Fruit fly (Drosophila melanogaster): ENCODE data around the gene CG13658.

Gene CG13658

DNA sequence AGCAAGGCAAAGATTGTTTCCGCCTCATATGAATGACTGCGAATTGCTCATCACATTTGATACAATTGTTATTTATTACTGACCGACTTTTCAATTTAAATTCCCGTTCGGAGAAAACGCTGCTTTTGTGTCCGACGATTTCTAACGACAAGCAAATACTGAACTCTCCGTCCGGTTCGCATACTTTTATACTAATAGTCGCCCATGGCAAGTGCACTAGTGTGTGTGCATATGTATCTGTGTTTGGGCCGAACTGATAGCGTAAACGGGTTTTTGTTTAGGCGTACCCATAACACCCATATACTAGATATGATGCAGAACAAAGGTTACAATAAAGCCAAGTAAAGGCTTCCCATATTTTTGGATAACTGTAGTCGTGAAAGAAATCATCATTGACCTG, 21.0 kb downstream of the CG13658 start, which contains the start of gene CG10550:
Gene CG10550, minus strand, starts transcription at position 164 of the 400 bp plus-strand sequence.
- TF ChIP-seq dsx (GFP tag; optimal IDR thresholded peaks at IDR 0.05; ENCODE audit: poor library complexity, severe bottlenecking) = no peak
- no peak for TF ChIP-seq CG8319 (GFP tag; optimal IDR thresholded peaks at IDR 0.05)
- TF ChIP-seq cyc (GFP tag; optimal IDR thresholded peaks at IDR 0.05) = no peak
- TF ChIP-seq spab (GFP tag; optimal IDR thresholded peaks at IDR 0.05) = no peak

DNA sequence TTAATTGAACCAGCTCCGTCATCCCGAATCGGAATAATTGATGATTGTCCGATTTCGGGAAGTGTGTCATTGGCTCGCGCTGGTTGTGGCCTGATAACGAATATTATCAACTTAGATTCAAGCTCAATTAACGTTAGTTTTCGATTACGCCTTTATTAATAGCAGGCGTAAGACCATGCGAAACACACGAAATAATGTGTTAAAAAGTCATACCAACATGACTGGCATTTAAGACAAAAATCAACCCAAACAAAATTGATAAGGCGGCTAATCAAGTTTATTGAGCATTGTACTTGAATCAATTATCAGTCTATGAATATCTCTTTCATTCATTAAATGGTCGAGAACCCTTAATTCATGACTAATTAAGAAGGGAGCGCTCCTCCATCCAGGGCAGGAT, 21.9 kb downstream of the CG13658 start:
- TF ChIP-seq vri (GFP tag; optimal IDR thresholded peaks at IDR 0.05) (peak; percentile 9), Sox14 (GFP tag; optimal IDR thresholded peaks at IDR 0.05) (no peak)

DNA sequence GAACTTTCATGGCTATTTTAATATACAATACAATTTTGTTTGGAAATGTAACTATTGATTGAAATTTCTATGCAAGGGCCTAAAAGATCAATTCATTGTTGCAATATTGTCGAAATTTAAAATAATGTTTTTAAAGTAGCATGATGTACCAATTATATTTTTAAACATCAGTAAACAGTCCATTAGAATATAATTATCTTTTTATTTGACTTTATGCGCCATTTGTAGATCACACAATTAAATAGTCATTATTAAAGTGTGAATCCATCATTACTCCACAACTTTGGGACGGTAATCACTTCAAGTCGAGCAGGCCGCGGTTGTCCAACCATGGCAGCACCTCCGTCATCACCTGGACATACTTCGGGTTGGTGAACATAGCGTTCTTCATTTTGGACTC, 23.6 kb downstream of the CG13658 start, which contains the start of gene CG31099:
Gene CG31099, minus strand, starts transcription at position 101 of the 400 bp plus-strand sequence.
- TF ChIP-seq CG6792 (GFP tag; optimal IDR thresholded peaks at IDR 0.05) = no peak
- no peak for TF ChIP-seq CG6854 (GFP tag; optimal IDR thresholded peaks at IDR 0.05)
- TF ChIP-seq net (GFP tag; optimal IDR thresholded peaks at IDR 0.05) = no peak

DNA sequence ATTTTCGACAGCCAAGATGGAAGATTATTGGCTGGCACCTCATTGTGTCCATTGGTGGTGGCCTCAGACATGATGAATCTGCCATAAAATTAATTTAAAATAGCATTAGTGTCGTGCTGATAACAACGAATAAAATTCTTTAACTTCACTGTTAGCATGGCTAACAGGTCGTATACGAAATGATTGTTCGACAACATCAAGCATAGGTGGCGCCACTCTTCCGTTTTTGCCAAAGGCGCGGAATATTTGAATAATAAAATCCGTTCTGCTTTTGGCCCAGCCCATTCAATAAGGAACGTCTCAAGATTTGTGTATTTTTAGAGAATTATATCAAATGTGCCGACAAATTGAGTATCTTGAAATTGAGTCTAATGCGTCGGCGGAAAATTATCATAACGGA, 25.3 kb downstream of the CG13658 start:
- TF ChIP-seq fd59A (GFP tag; optimal IDR thresholded peaks at IDR 0.05) (no peak), acj6 (GFP tag; optimal IDR thresholded peaks at IDR 0.05) (no peak), CG8632 (GFP tag; optimal IDR thresholded peaks at IDR 0.05) (no peak), esn (GFP tag; optimal IDR thresholded peaks at IDR 0.05) (no peak), achi (GFP tag; optimal IDR thresholded peaks at IDR 0.05) (no peak)

DNA sequence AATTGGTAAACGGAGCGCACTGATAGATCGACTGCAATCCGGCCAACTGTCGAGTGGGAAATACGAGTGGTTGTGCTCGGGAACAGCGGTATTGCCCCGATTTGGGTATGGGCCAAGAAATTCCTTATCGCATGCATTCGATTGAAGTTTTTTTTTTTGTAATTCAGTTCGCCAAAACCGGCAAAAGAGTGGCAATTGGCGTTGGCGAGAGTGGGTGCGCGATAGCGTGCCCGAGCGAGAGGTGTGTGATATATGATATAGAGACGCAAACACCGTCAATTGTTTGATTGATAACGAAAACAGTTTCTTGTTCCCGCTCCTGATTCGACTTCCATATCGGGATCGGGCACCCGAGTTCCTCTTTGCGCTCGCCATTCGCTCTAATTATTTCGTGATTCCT, 26.5 kb downstream of the CG13658 start, which contains the start of gene CG31087:
Gene CG31087, minus strand, starts transcription at position 63 of the 400 bp plus-strand sequence.
- TF ChIP-seq vri (GFP tag; optimal IDR thresholded peaks at IDR 0.05) = peak; percentile 55
- no peak for TF ChIP-seq Sox102F (GFP tag; optimal IDR thresholded peaks at IDR 0.05)

DNA sequence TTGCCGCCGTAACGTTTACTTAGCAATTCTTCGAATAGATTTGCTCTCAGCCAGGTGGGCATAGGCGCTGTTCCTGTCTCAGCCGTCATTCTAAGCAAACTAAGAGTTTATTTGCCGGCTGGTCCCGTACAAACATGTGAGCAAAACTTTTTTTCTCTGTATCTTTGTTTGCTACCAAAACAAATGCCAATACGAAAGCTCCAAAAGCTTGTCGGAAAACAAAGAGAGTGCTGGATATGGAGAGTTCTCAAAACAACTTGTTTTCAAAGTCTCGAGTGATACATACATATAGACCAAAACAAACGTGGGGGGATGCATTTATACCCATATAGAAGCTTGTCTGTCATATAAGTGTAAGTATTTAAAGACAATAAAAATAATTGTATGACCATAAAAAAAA, 28.7 kb downstream of the CG13658 start, which contains the start of gene CG10559:
Gene CG10559, minus strand, starts transcription at position 101 of the 400 bp plus-strand sequence.
- TF ChIP-seq fkh (GFP tag; optimal IDR thresholded peaks at IDR 0.05) = peak; percentile 45
- no peak for TF ChIP-seq CG10631 (GFP tag; optimal IDR thresholded peaks at IDR 0.05)

dm6 chr3R:25318011-25318410, 30.7 kb downstream of the CG13658 start, which contains the start of gene CG10553:
Gene CG10553 (minus strand): TSS chr3R:25318111.
- TF ChIP-seq Ets21C (GFP tag; optimal IDR thresholded peaks at IDR 0.05) (no peak), Eip75B (GFP tag; optimal IDR thresholded peaks at IDR 0.05) (no peak)

dm6 chr3R:25320051-25320705, 32.9 kb downstream of the CG13658 start, which contains the start of gene CG10560:
Gene CG10560 (minus strand): TSS chr3R:25320101.
- TF ChIP-seq net (GFP tag; optimal IDR thresholded peaks at IDR 0.05) = no peak
- TF ChIP-seq Met (GFP tag; optimal IDR thresholded peaks at IDR 0.05) = no peak
- TF ChIP-seq CG16779 (tag; optimal IDR thresholded peaks at IDR 0.05) = no peak
- TF ChIP-seq CG11762 (GFP tag; optimal IDR thresholded peaks at IDR 0.05; ENCODE audit: insufficient read depth) = no peak
- no peak for TF ChIP-seq Lpt (GFP tag; optimal IDR thresholded peaks at IDR 0.05)
- no peak for TF ChIP-seq fkh (GFP tag; optimal IDR thresholded peaks at IDR 0.05)

DNA sequence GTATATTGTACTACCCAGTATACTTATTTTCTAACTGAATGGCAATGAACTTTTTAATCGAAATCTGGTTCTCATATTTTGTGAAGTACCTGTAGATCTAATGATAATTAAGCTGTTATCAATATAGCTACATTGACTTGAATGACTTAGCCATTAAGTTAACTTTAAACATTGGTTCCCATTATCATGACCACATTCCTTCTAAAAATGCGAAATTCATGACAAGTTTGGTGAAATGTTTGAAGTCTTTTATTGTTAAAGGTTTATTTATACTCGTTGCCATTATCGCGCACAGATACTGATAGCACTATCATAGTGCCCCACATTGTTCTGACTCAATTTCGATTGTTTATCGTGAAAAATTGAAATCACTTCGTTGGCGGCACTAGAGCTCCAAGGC, 33.6 kb downstream of the CG13658 start:
- no peak for TF ChIP-seq CG31627 (GFP tag; optimal IDR thresholded peaks at IDR 0.05)
- TF ChIP-seq CG15336 (GFP tag; IDR thresholded peaks at IDR 0.05) = no peak
- no peak for TF ChIP-seq spab (GFP tag; optimal IDR thresholded peaks at IDR 0.05)
- TF ChIP-seq CG11902 (GFP tag; optimal IDR thresholded peaks at IDR 0.05) = no peak
- TF ChIP-seq CG1621 (tag; optimal IDR thresholded peaks at IDR 0.05) = no peak
- TF ChIP-seq CG16779 (tag; optimal IDR thresholded peaks at IDR 0.05) = no peak
- no peak for TF ChIP-seq CG9139 (GFP tag; optimal IDR thresholded peaks at IDR 0.05)
- no peak for TF ChIP-seq Eip93F (GFP tag; optimal IDR thresholded peaks at IDR 0.05)
- TF ChIP-seq topi (GFP tag; optimal IDR thresholded peaks at IDR 0.05) = no peak
- no peak for TF ChIP-seq vri (GFP tag; optimal IDR thresholded peaks at IDR 0.05)
- no peak for TF ChIP-seq CG11762 (GFP tag; optimal IDR thresholded peaks at IDR 0.05; ENCODE audit: insufficient read depth)
- TF ChIP-seq Hr39 (GFP tag; optimal IDR thresholded peaks at IDR 0.05) = no peak

All from whole organism, prepupa.